Worm (Caenorhabditis elegans) whole organism, L2 larva: Measurements from ENCODE around the gene srz-37.

Experiments used
- C34F6.9 ChIP-seq: fragments of 150-350 bp; optimal IDR thresholded peaks from 2 replicates; lab custom pipeline; 2014; ENCODE audit warnings: missing biosample characterization, missing genetic modification characterization
- F13H6.1 ChIP-seq: sonication (generic microtip); optimal IDR thresholded peaks from 2 replicates; lab custom pipeline; 2016; ENCODE audit warnings: missing genetic modification characterization, missing compliant biosample characterization
- R02D3.7 ChIP-seq: fragments of 150-350 bp; optimal IDR thresholded peaks from 2 replicates; lab custom pipeline; 2014; ENCODE audit warnings: missing biosample characterization, missing genetic modification characterization
- alr-1 ChIP-seq: fragments of 150-350 bp; optimal IDR thresholded peaks from 2 replicates; lab custom pipeline; 2014; ENCODE audit warnings: missing biosample characterization, missing genetic modification characterization
- aly-2 ChIP-seq: fragments of 150-350 bp; optimal IDR thresholded peaks from 2 replicates; lab custom pipeline; 2014; ENCODE audit warnings: missing biosample characterization, missing genetic modification characterization
- blmp-1 ChIP-seq: sonication (generic microtip); optimal IDR thresholded peaks from 2 replicates; lab custom pipeline; 2017; ENCODE audit warnings: missing genetic modification characterization, mild to moderate bottlenecking, missing compliant biosample characterization, antibody characterized with exemption, moderate library complexity; ENCODE audit not compliant: insufficient read depth
- ceh-16 ChIP-seq: fragments of 150-350 bp; optimal IDR thresholded peaks from 2 replicates; lab custom pipeline; 2014; ENCODE audit warnings: missing biosample characterization, missing genetic modification characterization
- crh-2 ChIP-seq: sonication (generic microtip); optimal IDR thresholded peaks from 2 replicates; lab custom pipeline; 2017; ENCODE audit warnings: missing biosample characterization, missing genetic modification characterization
- dmd-4 ChIP-seq: sonication (generic microtip); optimal IDR thresholded peaks from 2 replicates; lab custom pipeline; 2017; ENCODE audit warnings: missing biosample characterization, missing genetic modification characterization
- egl-27 ChIP-seq: sonication (generic microtip); optimal IDR thresholded peaks from 3 replicates; lab custom pipeline; 2017; ENCODE audit warnings: missing biosample characterization, missing genetic modification reagents, missing genetic modification characterization
- elt-1 ChIP-seq: fragments of 150-350 bp; optimal IDR thresholded peaks from 2 replicates; lab custom pipeline; 2014; ENCODE audit warnings: missing biosample characterization, missing genetic modification characterization
- elt-3 ChIP-seq: sonication (generic microtip); optimal IDR thresholded peaks from 2 replicates; lab custom pipeline; 2017; ENCODE audit warnings: missing biosample characterization, missing genetic modification characterization
- lin-11 ChIP-seq: fragments of 150-350 bp; sonication (generic microtip); optimal IDR thresholded peaks from 2 replicates; lab custom pipeline; 2014; ENCODE audit warnings: missing biosample characterization, missing genetic modification characterization, inconsistent platforms, mixed read lengths
- lin-13 ChIP-seq: fragments of 150-350 bp; optimal IDR thresholded peaks from 2 replicates; lab custom pipeline; 2014; ENCODE audit warnings: missing biosample characterization, missing genetic modification reagents, missing genetic modification characterization
- lin-39 ChIP-seq: fragments of 150-350 bp; optimal IDR thresholded peaks from 2 replicates; lab custom pipeline; 2014; ENCODE audit warnings: missing biosample characterization, missing genetic modification reagents, missing genetic modification characterization
- lsy-2 ChIP-seq, 2 experiments: fragments of 150-350 bp in 1 of 2; sonication (generic microtip) in 1 of 2; optimal IDR thresholded peaks; 2 replicates each; lab custom pipeline; 2014 to 2017; ENCODE audit warnings: missing biosample characterization in 2 of 2, missing genetic modification characterization in 2 of 2
- mab-5 ChIP-seq: fragments of 150-350 bp; optimal IDR thresholded peaks from 2 replicates; lab custom pipeline; 2014; ENCODE audit warnings: missing biosample characterization, missing genetic modification characterization
- mbf-1 ChIP-seq: sonication (generic microtip); optimal IDR thresholded peaks from 2 replicates; lab custom pipeline; 2017; ENCODE audit warnings: missing biosample characterization, missing genetic modification characterization
- mdl-1 ChIP-seq, 2 experiments: fragments of 150-350 bp in 1 of 2; sonication (generic microtip) in 1 of 2; optimal IDR thresholded peaks; 2 replicates each; lab custom pipeline; 2017; ENCODE audit warnings: missing biosample characterization in 2 of 2, missing genetic modification characterization in 2 of 2
- nhr-10 ChIP-seq: sonication (generic microtip); optimal IDR thresholded peaks from 2 replicates; lab custom pipeline; 2017; ENCODE audit warnings: missing biosample characterization, missing genetic modification characterization
- nhr-12 ChIP-seq: fragments of 150-350 bp; optimal IDR thresholded peaks from 2 replicates; lab custom pipeline; 2014; ENCODE audit warnings: missing biosample characterization, missing genetic modification characterization
- nhr-21 ChIP-seq: fragments of 150-350 bp; optimal IDR thresholded peaks from 2 replicates; lab custom pipeline; 2014; ENCODE audit warnings: missing biosample characterization, missing genetic modification characterization
- nhr-23 ChIP-seq: fragments of 150-350 bp; optimal IDR thresholded peaks from 2 replicates; lab custom pipeline; 2014; ENCODE audit warnings: missing biosample characterization, missing genetic modification reagents, missing genetic modification characterization
- nhr-237 ChIP-seq: fragments of 150-350 bp; optimal IDR thresholded peaks from 2 replicates; lab custom pipeline; 2014; ENCODE audit warnings: missing biosample characterization, missing genetic modification characterization
- nhr-25 ChIP-seq: fragments of 150-350 bp; sonication (generic microtip); optimal IDR thresholded peaks from 3 replicates; lab custom pipeline; 2014; ENCODE audit warnings: missing biosample characterization, missing genetic modification characterization
- nhr-6 ChIP-seq: fragments of 150-350 bp; optimal IDR thresholded peaks from 2 replicates; lab custom pipeline; 2014; ENCODE audit warnings: missing biosample characterization, missing genetic modification characterization
- peb-1 ChIP-seq: fragments of 150-350 bp; optimal IDR thresholded peaks from 2 replicates; lab custom pipeline; 2014; ENCODE audit warnings: missing biosample characterization, missing genetic modification characterization
- sem-4 ChIP-seq: fragments of 150-350 bp; optimal IDR thresholded peaks from 2 replicates; lab custom pipeline; 2014; ENCODE audit warnings: missing biosample characterization, missing genetic modification reagents, missing genetic modification characterization
- skn-1 ChIP-seq: sonication (generic microtip); optimal IDR thresholded peaks from 2 replicates; lab custom pipeline; 2017; ENCODE audit warnings: missing biosample characterization, missing genetic modification characterization
- sma-3 ChIP-seq: sonication (generic microtip); optimal IDR thresholded peaks from 2 replicates; lab custom pipeline; 2016; ENCODE audit warnings: missing genetic modification reagents, missing genetic modification characterization, missing compliant biosample characterization
- unc-39 ChIP-seq: fragments of 150-350 bp; optimal IDR thresholded peaks from 2 replicates; lab custom pipeline; 2014; ENCODE audit warnings: missing biosample characterization, missing genetic modification characterization
- unc-55 ChIP-seq: fragments of 150-350 bp; sonication (generic microtip); optimal IDR thresholded peaks from 3 replicates; lab custom pipeline; 2014; ENCODE audit warnings: missing biosample characterization, missing genetic modification reagents, missing genetic modification characterization
- unc-62 ChIP-seq: fragments of 150-350 bp; optimal IDR thresholded peaks from 2 replicates; lab custom pipeline; 2014; ENCODE audit warnings: missing biosample characterization, missing genetic modification reagents, missing genetic modification characterization
- ztf-1 ChIP-seq: fragments of 200-800 bp; sonication (Bioruptor generic); conservative IDR thresholded peaks from 2 replicates; pipeline ENCODE4 v1.3.6; 2022; ENCODE audit warnings: missing genetic modification characterization, missing compliant biosample characterization
- ztf-11 ChIP-seq: sonication (generic microtip); optimal IDR thresholded peaks from 2 replicates; lab custom pipeline; 2017; ENCODE audit warnings: missing biosample characterization, missing genetic modification characterization
- ztf-4 ChIP-seq: fragments of 150-350 bp; optimal IDR thresholded peaks from 2 replicates; lab custom pipeline; 2014; ENCODE audit warnings: missing biosample characterization, missing genetic modification characterization

The srz-37 gene

DNA sequence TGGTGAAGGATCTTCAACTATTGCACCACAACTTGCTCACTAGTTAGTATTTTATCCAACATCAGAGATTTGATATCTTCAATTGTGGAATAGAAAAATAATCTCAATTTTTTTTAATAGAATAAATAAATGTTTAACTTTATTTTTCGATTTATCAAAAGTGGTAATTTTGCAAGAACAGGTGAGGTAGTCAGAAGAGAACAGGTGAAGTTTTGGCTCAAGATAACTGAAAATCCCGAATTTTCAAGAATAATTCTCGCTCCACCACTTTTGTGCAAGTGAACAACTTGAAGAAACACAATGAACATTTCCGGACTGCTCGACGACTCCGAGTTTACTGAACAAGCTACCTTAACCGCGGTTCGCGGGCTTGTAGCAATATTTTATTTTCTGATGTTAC lies 9.8 kb upstream of the srz-37 start, which contains the start of gene srz-78:
TSS of gene srz-78 (plus strand) at position 301 of the 400 bp plus-strand sequence.
- no peak for TF ChIP-seq ztf-11 (tag; lab: Kevin White, UChicago)
- no peak for TF ChIP-seq blmp-1 (tag; lab: Kevin White, UChicago)
- no peak for TF ChIP-seq elt-1
- TF ChIP-seq lin-11 (tag; lab: Kevin White, UChicago): no peak
- no peak for TF ChIP-seq lsy-2 (tag; optimal IDR thresholded peaks at IDR 0.05; lab: Kevin White, UChicago)
- no peak for TF ChIP-seq sem-4
- no peak for TF ChIP-seq crh-2 (tag; lab: Kevin White, UChicago)
- TF ChIP-seq ztf-4 (tag; lab: Kevin White, UChicago): no peak
- no peak for TF ChIP-seq nhr-6 (tag; lab: Kevin White, UChicago)
- TF ChIP-seq nhr-12 (tag; lab: Kevin White, UChicago): no peak
- no peak for TF ChIP-seq mbf-1 (tag; lab: Kevin White, UChicago)
- no peak for TF ChIP-seq R02D3.7 (tag; lab: Kevin White, UChicago)
- no peak for TF ChIP-seq nhr-23
- no peak for TF ChIP-seq dmd-4
- no peak for TF ChIP-seq nhr-237
- TF ChIP-seq aly-2 (tag; lab: Kevin White, UChicago): no peak
- TF ChIP-seq egl-27 (tag; lab: Kevin White, UChicago): no peak

DNA sequence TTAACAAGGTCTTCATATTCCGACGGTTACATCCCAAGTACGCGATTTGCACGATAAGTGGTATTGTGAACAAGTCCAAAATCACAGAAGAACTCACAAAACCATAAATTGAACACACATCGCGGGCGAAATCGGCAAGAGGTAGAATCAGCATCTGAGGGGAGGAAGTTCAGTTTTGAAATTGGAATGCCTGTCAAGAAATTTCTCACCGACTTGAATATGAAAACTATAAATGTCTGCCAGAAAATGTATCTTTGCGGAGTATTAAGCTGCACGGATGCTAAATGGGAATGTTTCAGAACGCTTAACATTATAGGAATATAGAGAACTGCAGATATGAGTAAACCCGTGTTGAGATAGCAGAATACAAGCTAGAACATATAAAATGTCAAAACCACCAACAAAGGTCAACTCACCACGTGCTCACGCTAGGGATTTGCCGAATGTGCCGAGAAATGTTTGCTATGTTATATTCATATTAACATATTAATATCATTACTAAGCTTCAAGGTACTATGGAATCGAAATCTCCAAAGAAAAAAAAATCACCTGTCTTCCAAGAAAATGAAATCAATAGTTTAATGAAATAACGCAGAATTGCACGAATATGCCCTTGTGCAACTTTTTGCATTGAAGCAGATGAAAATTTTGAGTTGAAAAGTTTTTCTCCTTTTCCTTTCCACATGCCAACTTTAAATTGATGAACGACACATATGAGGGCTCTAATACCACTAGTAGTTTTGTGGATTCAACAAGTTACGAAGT lies 717 bp upstream of the srz-37 start, which contains the start of gene srz-82:
TSS of gene srz-82 (plus strand) at position 701 of the 765 bp plus-strand sequence.
- TF ChIP-seq nhr-10 (tag; lab: Kevin White, UChicago): no peak
- TF ChIP-seq sem-4: no peak
- TF ChIP-seq mdl-1 (tag; optimal IDR thresholded peaks at IDR 0.05; lab: Kevin White, UChicago): no peak
- TF ChIP-seq ceh-16 (tag; lab: Kevin White, UChicago): no peak
- no peak for TF ChIP-seq elt-3
- no peak for TF ChIP-seq nhr-21 (tag; lab: Kevin White, UChicago)
- no peak for TF ChIP-seq F13H6.1
- TF ChIP-seq nhr-6 (tag; lab: Kevin White, UChicago): no peak
- TF ChIP-seq ztf-1 (GFP tag; lab: Robert Waterston, UW): no peak
- TF ChIP-seq peb-1: no peak
- no peak for TF ChIP-seq nhr-237
- TF ChIP-seq mab-5 (tag; lab: Kevin White, UChicago): no peak
- no peak for TF ChIP-seq alr-1 (tag; lab: Kevin White, UChicago)
- TF ChIP-seq lin-39 (tag; lab: Kevin White, UChicago): no peak
- TF ChIP-seq dmd-4: no peak
- TF ChIP-seq mbf-1 (tag; lab: Kevin White, UChicago): no peak
- TF ChIP-seq nhr-23: no peak

- TF ChIP-seq peb-1 (no peak), nhr-6 (tag; lab: Kevin White, UChicago) (no peak), lin-11 (tag; lab: Kevin White, UChicago) (no peak), F13H6.1 (no peak), nhr-25 (tag; lab: Kevin White, UChicago) (no peak), ztf-11 (tag; lab: Kevin White, UChicago) (no peak), C34F6.9 (tag; lab: Kevin White, UChicago) (no peak), lsy-2 (tag; optimal IDR thresholded peaks at IDR 0.05; lab: Kevin White, UChicago) (no peak), nhr-12 (tag; lab: Kevin White, UChicago) (no peak), unc-62 (GFP tag; lab: Kevin White, UChicago) (no peak)
Observed at ce11 chrIV:3478911-3479385, 2.7 kb downstream of the srz-37 start, which contains the start of the genes srz-70 and C09G12.5. srz-70 (minus strand) TSS chrIV:3479011. C09G12.5 (plus strand) TSS chrIV:3479335.

- TF ChIP-seq alr-1 (tag; lab: Kevin White, UChicago) (no peak), nhr-25 (tag; lab: Kevin White, UChicago) (no peak), unc-55 (GFP tag; lab: Kevin White, UChicago) (no peak), sma-3 (GFP tag; lab: Kevin White, UChicago) (no peak), F13H6.1 (no peak), nhr-21 (tag; lab: Kevin White, UChicago) (no peak), ztf-4 (tag; lab: Kevin White, UChicago) (no peak), elt-3 (no peak), lsy-2 (tag; optimal IDR thresholded peaks at IDR 0.05; lab: Kevin White, UChicago) (no peak), lin-13 (GFP tag; lab: Kevin White, UChicago) (no peak), R02D3.7 (tag; lab: Kevin White, UChicago) (no peak), lin-39 (tag; lab: Kevin White, UChicago) (no peak), nhr-23 (no peak), unc-39 (tag; lab: Kevin White, UChicago) (no peak), skn-1 (tag; lab: Kevin White, UChicago) (no peak)
Observed at ce11 chrIV:3477124-3477523, 4.5 kb downstream of the srz-37 start, which contains the start of gene srz-69. srz-69 (minus strand) TSS chrIV:3477224.
